Worm (Caenorhabditis elegans): ENCODE data around the gene M02D8.2.

Gene M02D8.2

DNA sequence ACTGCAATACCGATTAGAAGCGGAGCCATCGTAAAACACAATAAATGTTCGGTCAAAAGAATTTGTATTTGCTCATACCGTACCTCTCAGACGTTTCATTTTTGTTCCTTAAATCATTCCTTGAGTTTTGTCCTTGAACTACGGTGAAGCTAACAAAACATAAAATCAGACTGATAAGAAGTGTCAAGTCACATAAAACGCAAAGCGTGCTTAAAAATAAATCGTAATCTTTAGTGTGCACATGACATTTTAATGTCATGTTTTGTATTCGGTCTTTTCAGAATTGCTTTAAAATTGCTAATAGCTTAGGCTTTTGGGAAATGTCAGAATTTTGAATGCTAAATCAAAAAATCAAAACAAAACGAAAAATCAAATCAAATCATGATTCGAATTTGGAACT lies 26.8 kb upstream of the M02D8.2 start:
- no peak for TF ChIP-seq blmp-1 (tag; optimal IDR thresholded peaks at IDR 0.05)
- TF ChIP-seq lin-35 (GFP tag; optimal IDR thresholded peaks at IDR 0.05) = peak in 1 of 2 experiments; percentile 39
- peak; percentile 31 for TF ChIP-seq nhr-20 (tag; optimal IDR thresholded peaks at IDR 0.05)
- TF ChIP-seq Y116A8C.19 (tag; optimal IDR thresholded peaks at IDR 0.05; ENCODE audit: borderline replicate concordance) = no peak
- TF ChIP-seq elt-2 (tag; optimal IDR thresholded peaks at IDR 0.05) = peak; percentile 81

- no peak for TF ChIP-seq ceh-82 (tag; optimal IDR thresholded peaks at IDR 0.05)
- no peak for TF ChIP-seq efl-1 (optimal IDR thresholded peaks at IDR 0.05)
- peak in 1 of 2 experiments; percentile 74 for TF ChIP-seq efl-1 (GFP tag; optimal IDR thresholded peaks at IDR 0.05 in 1 of 2)
- no peak for TF ChIP-seq blmp-1 (tag; optimal IDR thresholded peaks at IDR 0.05)
- TF ChIP-seq elt-2 (tag; optimal IDR thresholded peaks at IDR 0.05) = peak; percentile 64
Measured at ce11 chrX:8713754-8714295, 25.6 kb upstream of the M02D8.2 start, which contains the start of gene F53A9.6. Gene F53A9.6 (minus strand): TSS chrX:8713804.

ce11 chrX:8714845-8715244 lies 24.6 kb upstream of the M02D8.2 start:
- TF ChIP-seq lin-15B (tag; optimal IDR thresholded peaks at IDR 0.05) = no peak
- TF ChIP-seq xbp-1 (tag; optimal IDR thresholded peaks at IDR 0.05) = no peak
- TF ChIP-seq grh-1 (GFP tag; IDR thresholded peaks at IDR 0.05) = no peak
- no peak for TF ChIP-seq pqm-1 (tag; optimal IDR thresholded peaks at IDR 0.05)

ce11 chrX:8716822-8717221 lies 22.7 kb upstream of the M02D8.2 start, which contains the start of gene F53A9.7:
Gene F53A9.7 (minus strand): TSS chrX:8716922.
- TF ChIP-seq lin-35 (GFP tag; optimal IDR thresholded peaks at IDR 0.05) (no peak), jun-1 (tag; optimal IDR thresholded peaks at IDR 0.05) (no peak), ceh-88 (GFP tag; IDR thresholded peaks at IDR 0.05) (no peak), snpc-4 (tag; optimal IDR thresholded peaks at IDR 0.05) (no peak), nhr-85 (tag) (peak; percentile 35), C04F5.9 (tag; optimal IDR thresholded peaks at IDR 0.05) (no peak), isw-1 (GFP tag; IDR thresholded peaks at IDR 0.05) (no peak)

ce11 chrX:8718153-8718552 lies 21.3 kb upstream of the M02D8.2 start:
- TF ChIP-seq efl-1 (optimal IDR thresholded peaks at IDR 0.05) (no peak), efl-1 (GFP tag; optimal IDR thresholded peaks at IDR 0.05 in 1 of 2) (peak in 1 of 2 experiments; percentile 5), unc-86 (tag; optimal IDR thresholded peaks at IDR 0.05) (no peak), nhr-12 (tag; optimal IDR thresholded peaks at IDR 0.05) (no peak), snpc-4 (tag; optimal IDR thresholded peaks at IDR 0.05) (no peak)

DNA sequence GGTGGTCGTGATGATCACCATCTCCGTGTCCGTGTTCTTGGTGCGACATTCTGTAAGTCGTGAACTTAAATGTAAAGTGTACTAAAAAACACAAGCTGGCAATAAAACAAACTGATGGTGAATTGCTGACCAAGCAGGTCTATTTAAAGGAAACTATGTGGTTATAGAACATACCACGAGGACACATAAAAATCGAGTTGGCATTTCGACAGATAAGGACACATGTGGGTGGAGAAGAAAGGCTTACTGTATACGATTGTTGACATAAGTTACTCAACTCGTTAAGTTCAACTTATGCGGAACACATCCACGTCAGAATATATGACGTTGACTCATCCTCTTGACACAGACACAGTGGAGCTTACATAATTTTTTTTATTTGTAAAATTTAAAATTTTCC lies 20.6 kb upstream of the M02D8.2 start, which contains the start of gene F53A9.8:
Gene F53A9.8 (minus strand): TSS at position 49 of the 400 bp plus-strand sequence.
- TF ChIP-seq blmp-1 (tag; optimal IDR thresholded peaks at IDR 0.05) (no peak), nhr-90 (tag; optimal IDR thresholded peaks at IDR 0.05; ENCODE audit: poor library complexity) (no peak), lir-3 (tag; optimal IDR thresholded peaks at IDR 0.05; ENCODE audit: poor library complexity) (no peak), ztf-4 (tag; optimal IDR thresholded peaks at IDR 0.05) (no peak), dpl-1 (GFP tag; optimal IDR thresholded peaks at IDR 0.05) (no peak), F16B12.6 (tag; optimal IDR thresholded peaks at IDR 0.05) (no peak), egl-27 (tag; optimal IDR thresholded peaks at IDR 0.05) (no peak), tbx-2 (tag; optimal IDR thresholded peaks at IDR 0.05) (no peak), fkh-4 (tag; optimal IDR thresholded peaks at IDR 0.05; ENCODE audit: borderline replicate concordance) (no peak), lin-35 (GFP tag; optimal IDR thresholded peaks at IDR 0.05) (peak in 1 of 2 experiments; percentile 4), lin-13 (GFP tag; optimal IDR thresholded peaks at IDR 0.05) (no peak), pax-3 (tag; optimal IDR thresholded peaks at IDR 0.05) (peak; percentile 11), sox-4 (tag; optimal IDR thresholded peaks at IDR 0.05) (no peak), nhr-28 (tag; optimal IDR thresholded peaks at IDR 0.05) (no peak), aly-2 (tag; optimal IDR thresholded peaks at IDR 0.05) (no peak), elt-2 (tag; optimal IDR thresholded peaks at IDR 0.05) (peak; percentile 9), alr-1 (tag; optimal IDR thresholded peaks at IDR 0.05; ENCODE audit: borderline replicate concordance) (no peak), nhr-84 (tag; optimal IDR thresholded peaks at IDR 0.05) (no peak), grh-1 (GFP tag; IDR thresholded peaks at IDR 0.05) (no peak), nhr-47 (tag; optimal IDR thresholded peaks at IDR 0.05) (no peak), pag-3 (tag; optimal IDR thresholded peaks at IDR 0.05; ENCODE audit: borderline replicate concordance, insufficient read depth) (no peak)

Data from whole organism, L1 larva.